Fruit fly (Drosophila melanogaster) whole organism, adult: ENCODE measurements around the gene CG34287.
A peak's percentile ranks its signal among the peaks of the same experiment; 100 is the strongest.

Experiments used
- CG11617 ChIP-seq: fragments of 200-800 bp; sonication (Bioruptor generic); optimal IDR thresholded peaks from 2 replicates; lab custom pipeline; 2017; ENCODE audit warnings: mild to moderate bottlenecking, missing biosample characterization, missing genetic modification reagents, missing genetic modification characterization
- CG12768 ChIP-seq: fragments of 200-800 bp; sonication (Bioruptor generic); optimal IDR thresholded peaks from 2 replicates; lab custom pipeline; 2017; ENCODE audit warnings: missing biosample characterization, missing genetic modification characterization, mild to moderate bottlenecking, moderate library complexity, missing genetic modification reagents
- CG14711 ChIP-seq: fragments of 200-800 bp; sonication (Bioruptor generic); optimal IDR thresholded peaks from 2 replicates; lab custom pipeline; 2018; ENCODE audit warnings: missing biosample characterization, mild to moderate bottlenecking, missing genetic modification characterization, moderate library complexity
- CG1620 ChIP-seq: fragments of 200-800 bp; sonication (Bioruptor generic); optimal IDR thresholded peaks from 2 replicates; lab custom pipeline; 2016; ENCODE audit warnings: missing biosample characterization, missing genetic modification characterization
- CG33017 ChIP-seq: fragments of 200-800 bp; sonication (Bioruptor generic); optimal IDR thresholded peaks from 2 replicates; lab custom pipeline; 2018; ENCODE audit warnings: missing biosample characterization, mild to moderate bottlenecking, missing genetic modification characterization, moderate library complexity
- CG5204 ChIP-seq: fragments of 200-800 bp; sonication (Bioruptor generic); optimal IDR thresholded peaks from 2 replicates; lab custom pipeline; 2016; ENCODE audit warnings: missing biosample characterization, missing genetic modification characterization
- CG7045 ChIP-seq: fragments of 200-800 bp; sonication (Bioruptor generic); optimal IDR thresholded peaks from 2 replicates; lab custom pipeline; 2017; ENCODE audit warnings: missing biosample characterization, mild to moderate bottlenecking, missing genetic modification characterization
- CG7101 ChIP-seq: fragments of 200-800 bp; sonication (Bioruptor generic); optimal IDR thresholded peaks from 2 replicates; lab custom pipeline; 2018; ENCODE audit warnings: missing biosample characterization, mild to moderate bottlenecking, missing genetic modification characterization, moderate library complexity
- Clk ChIP-seq: fragments of 200-800 bp; sonication (Bioruptor generic); optimal IDR thresholded peaks from 2 replicates; lab custom pipeline; 2017; ENCODE audit warnings: missing biosample characterization, missing genetic modification characterization
- Crg-1 ChIP-seq: fragments of 200-800 bp; sonication (Bioruptor generic); optimal IDR thresholded peaks from 2 replicates; lab custom pipeline; 2016; ENCODE audit warnings: missing biosample characterization, missing genetic modification characterization
- Hr96 ChIP-seq: fragments of 200-800 bp; sonication (Bioruptor generic); optimal IDR thresholded peaks from 2 replicates; lab custom pipeline; 2016; ENCODE audit warnings: missing biosample characterization, missing genetic modification characterization
- Mnt ChIP-seq: fragments of 200-800 bp; sonication (Bioruptor generic); optimal IDR thresholded peaks from 2 replicates; lab custom pipeline; 2016; ENCODE audit warnings: missing biosample characterization, mild to moderate bottlenecking, missing genetic modification characterization
- bab1 ChIP-seq: fragments of 200-800 bp; sonication (Bioruptor generic); optimal IDR thresholded peaks from 3 replicates; lab custom pipeline; 2019; ENCODE audit warnings: missing biosample characterization, mild to moderate bottlenecking, missing genetic modification characterization, moderate library complexity
- cic ChIP-seq: fragments of 200-800 bp; sonication (Bioruptor generic); optimal IDR thresholded peaks from 2 replicates; lab custom pipeline; 2017; ENCODE audit warnings: missing biosample characterization, mild to moderate bottlenecking, missing genetic modification characterization, moderate library complexity
- cnc ChIP-seq, 2 experiments: fragments of >200 bp; optimal IDR thresholded peaks; 2 replicates each; lab custom pipeline; 2017
- kay ChIP-seq: fragments of 200-800 bp; sonication (Bioruptor generic); peaks from one replicate; lab custom pipeline; 2016; ENCODE audit warnings: missing biosample characterization, missing genetic modification characterization, borderline replicate concordance
- ovo ChIP-seq: fragments of 200-800 bp; sonication (Bioruptor generic); optimal IDR thresholded peaks from 2 replicates; lab custom pipeline; 2016; ENCODE audit warnings: missing biosample characterization, missing genetic modification characterization
- pad ChIP-seq: fragments of 200-800 bp; sonication (Bioruptor generic); optimal IDR thresholded peaks from 3 replicates; lab custom pipeline; 2017; ENCODE audit warnings: missing biosample characterization, missing genetic modification characterization, mild to moderate bottlenecking, moderate library complexity, missing genetic modification reagents
- tj ChIP-seq: fragments of 200-800 bp; sonication (Bioruptor generic); optimal IDR thresholded peaks from 3 replicates; lab custom pipeline; 2017; ENCODE audit warnings: missing biosample characterization, mild to moderate bottlenecking, missing genetic modification characterization, moderate library complexity
- toe ChIP-seq: fragments of 200-800 bp; sonication (Bioruptor generic); optimal IDR thresholded peaks from 2 replicates; lab custom pipeline; 2016; ENCODE audit warnings: missing biosample characterization, missing genetic modification characterization

CG34287 gene

dm6 chr3R:5841290-5841689, 11.8 kb upstream of the CG34287 start:
- no peak for TF ChIP-seq Clk (GFP tag; lab: Kevin White, UChicago)
- TF ChIP-seq Mnt (GFP tag; lab: Kevin White, UChicago), result no peak
- no peak for TF ChIP-seq CG14711 (tag; lab: Kevin White, UChicago)
- no peak for TF ChIP-seq ovo
- TF ChIP-seq cic (GFP tag; lab: Kevin White, UChicago), result no peak
- TF ChIP-seq bab1 (GFP tag; lab: Kevin White, UChicago), result no peak
- no peak for TF ChIP-seq toe (GFP tag; lab: Kevin White, UChicago)
- no peak for TF ChIP-seq CG7045 (GFP tag; lab: Kevin White, UChicago)
- TF ChIP-seq CG11617 (GFP tag; lab: Kevin White, UChicago), result no peak
- TF ChIP-seq CG33017 (tag; lab: Kevin White, UChicago), result no peak
- TF ChIP-seq tj (GFP tag; lab: Kevin White, UChicago), result no peak
- TF ChIP-seq cnc (optimal IDR thresholded peaks at IDR 0.05; lab: Kevin White, UChicago), result no peak
- no peak for TF ChIP-seq CG5204 (GFP tag; lab: Kevin White, UChicago)
- no peak for TF ChIP-seq kay
- TF ChIP-seq Crg-1 (GFP tag; lab: Kevin White, UChicago), result no peak
- TF ChIP-seq pad (GFP tag; lab: Kevin White, UChicago), result no peak
- no peak for TF ChIP-seq CG1620 (GFP tag; lab: Kevin White, UChicago)

dm6 chr3R:5843516-5843915, 9.6 kb upstream of the CG34287 start:
- TF ChIP-seq CG12768 (peak; percentile 43), ovo (no peak), CG14711 (tag; lab: Kevin White, UChicago) (no peak), Mnt (GFP tag; lab: Kevin White, UChicago) (peak; percentile 70), bab1 (GFP tag; lab: Kevin White, UChicago) (no peak), CG7101 (no peak), cic (GFP tag; lab: Kevin White, UChicago) (peak; percentile 95), Hr96 (no peak), cnc (optimal IDR thresholded peaks at IDR 0.05; lab: Kevin White, UChicago) (no peak), kay (peak; percentile 50)

dm6 chr3R:5846570-5847270, 6.4 kb upstream of the CG34287 start, which contains the start of gene CG14676:
TSS of gene CG14676 (plus strand) at chr3R:5847220.
- TF ChIP-seq Crg-1 (GFP tag; lab: Kevin White, UChicago) (no peak), Mnt (GFP tag; lab: Kevin White, UChicago) (no peak), CG11617 (GFP tag; lab: Kevin White, UChicago) (no peak), cnc (optimal IDR thresholded peaks at IDR 0.05; lab: Kevin White, UChicago) (peak in 1 of 2 experiments; percentile 17), Clk (GFP tag; lab: Kevin White, UChicago) (no peak), ovo (no peak), kay (peak; percentile 73), Hr96 (no peak), cic (GFP tag; lab: Kevin White, UChicago) (no peak), CG33017 (tag; lab: Kevin White, UChicago) (no peak), pad (GFP tag; lab: Kevin White, UChicago) (no peak)

DNA sequence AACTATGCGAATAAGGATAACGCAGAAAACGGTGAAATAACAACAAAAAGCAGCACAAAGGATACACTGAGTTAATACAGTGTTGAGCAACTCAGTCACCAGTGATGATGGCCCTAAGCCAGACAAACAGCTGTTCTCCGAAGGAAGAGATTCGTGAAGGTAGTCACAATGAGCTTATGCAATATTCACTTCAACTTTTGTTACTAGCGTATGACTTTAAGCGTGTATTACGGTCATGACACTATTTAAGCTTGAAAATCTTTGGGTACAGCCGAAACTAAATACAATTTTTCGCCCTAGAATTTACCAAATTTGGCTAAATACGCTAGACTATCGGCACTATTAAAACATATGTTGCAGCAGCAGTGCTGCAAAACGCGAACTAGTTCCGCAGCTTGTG, 3.1 kb downstream of the CG34287 start, which contains the start of the genes disp and ECSIT:
Gene disp, minus strand, starts transcription at position 97 of the 400 bp plus-strand sequence.
Gene ECSIT, plus strand, starts transcription at position 371 of the 400 bp plus-strand sequence.
- TF ChIP-seq cic (GFP tag; lab: Kevin White, UChicago) (no peak), CG14711 (tag; lab: Kevin White, UChicago) (peak; percentile 37), CG7101 (peak; percentile 51), CG7045 (GFP tag; lab: Kevin White, UChicago) (peak; percentile 58), tj (GFP tag; lab: Kevin White, UChicago) (no peak), bab1 (GFP tag; lab: Kevin White, UChicago) (peak; percentile 28), Mnt (GFP tag; lab: Kevin White, UChicago) (peak; percentile 36), Hr96 (peak; percentile 49), CG12768 (peak; percentile 63), CG5204 (GFP tag; lab: Kevin White, UChicago) (peak; percentile 74), ovo (no peak), Crg-1 (GFP tag; lab: Kevin White, UChicago) (peak; percentile 63), toe (GFP tag; lab: Kevin White, UChicago) (peak; percentile 58), Clk (GFP tag; lab: Kevin White, UChicago) (no peak), CG33017 (tag; lab: Kevin White, UChicago) (no peak), pad (GFP tag; lab: Kevin White, UChicago) (peak; percentile 49), CG11617 (GFP tag; lab: Kevin White, UChicago) (peak; percentile 52), kay (no peak), CG1620 (GFP tag; lab: Kevin White, UChicago) (peak; percentile 6), cnc (optimal IDR thresholded peaks at IDR 0.05; lab: Kevin White, UChicago) (no peak)

DNA sequence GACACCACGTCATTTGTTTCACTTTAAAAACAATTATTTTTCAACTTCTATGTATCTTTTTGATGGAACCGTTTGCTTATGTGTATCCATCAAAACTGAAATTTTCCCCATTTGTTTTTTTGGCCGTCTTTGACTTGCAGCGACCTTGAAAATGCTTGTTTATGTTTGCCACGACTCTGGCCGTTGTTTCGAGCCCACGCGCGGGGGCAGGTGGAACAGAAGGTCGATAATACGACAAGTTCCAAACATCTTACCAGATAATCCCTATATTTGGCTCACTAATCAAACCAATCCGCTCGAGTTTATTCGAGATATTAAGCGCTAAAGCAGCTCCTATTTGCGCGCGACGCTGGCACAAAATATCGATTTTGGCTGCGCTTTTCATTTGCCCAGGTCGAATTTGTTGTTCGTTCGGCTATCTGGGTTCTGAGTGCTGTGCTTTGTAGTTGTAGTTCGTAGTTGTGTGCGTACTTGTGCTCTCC, 7.6 kb downstream of the CG34287 start:
- TF ChIP-seq Mnt (GFP tag; lab: Kevin White, UChicago) (peak; percentile 29), cic (GFP tag; lab: Kevin White, UChicago) (peak; percentile 67), kay (no peak)
